Worm (Caenorhabditis elegans): ENCODE data around the gene lgc-33.

- no peak for TF ChIP-seq him-1 (tag; optimal IDR thresholded peaks at IDR 0.05)
- TF ChIP-seq W03F9.2 (tag; optimal IDR thresholded peaks at IDR 0.05), result no peak
Observed at ce11 chrIV:828427-828826, 16.9 kb upstream of the lgc-33 start.

Data from whole organism, L4/young adult.